Fruit fly (Drosophila melanogaster): ENCODE results near the gene Inx2.

Inx2 gene

DNA sequence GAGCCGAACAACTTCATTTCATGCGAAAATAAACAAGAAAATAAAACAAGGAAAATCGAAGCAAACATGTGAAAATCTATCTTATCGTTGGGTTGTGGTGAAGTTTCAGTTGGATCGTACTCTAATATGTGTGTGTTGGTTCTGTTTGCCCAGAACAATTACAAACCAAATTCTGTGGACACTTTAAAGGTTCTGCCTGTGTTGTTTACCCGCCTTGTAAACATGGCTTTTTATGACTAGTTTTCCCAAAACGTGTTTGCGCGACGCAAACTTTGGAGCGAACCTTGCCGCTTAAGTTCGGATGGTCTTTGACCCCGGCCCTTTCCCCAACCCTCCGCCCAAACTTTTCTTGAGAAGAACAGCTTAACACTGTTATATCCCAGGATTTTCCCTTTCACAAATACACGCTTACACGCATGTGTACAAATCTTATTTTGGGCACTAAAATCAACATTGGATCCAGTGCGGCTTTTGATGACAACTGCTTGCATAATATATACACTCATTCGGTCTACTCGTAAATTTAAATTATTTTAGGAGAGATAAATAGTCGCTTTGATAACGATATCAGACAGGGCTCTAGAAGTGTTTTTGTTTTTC, 5.7 kb downstream of the Inx2 start (continued):
- TF ChIP-seq gce (GFP tag; IDR thresholded peaks at IDR 0.05) (peak; percentile 86), Blimp-1 (GFP tag; optimal IDR thresholded peaks at IDR 0.05) (peak; percentile 87), CG14710 (tag; optimal IDR thresholded peaks at IDR 0.05) (peak; percentile 92), Fer2 (tag; optimal IDR thresholded peaks at IDR 0.05) (peak; percentile 52), Nf-YA (GFP tag; IDR thresholded peaks at IDR 0.05) (peak; percentile 39; the same call in 1 of the 2 replicates), cg (GFP tag; optimal IDR thresholded peaks at IDR 0.05) (peak; percentile 13), btn (GFP tag; optimal IDR thresholded peaks at IDR 0.05) (peak; percentile 88), HLH4C (GFP tag; IDR thresholded peaks at IDR 0.05; ENCODE audit: partially characterized antibody) (no peak), CG3995 (GFP tag; optimal IDR thresholded peaks at IDR 0.05) (no peak), CG5953 (GFP tag; IDR thresholded peaks at IDR 0.05) (peak; percentile 68), vnd (GFP tag; IDR thresholded peaks at IDR 0.05; ENCODE audit: partially characterized antibody) (no peak), Stat92E (GFP tag; optimal IDR thresholded peaks at IDR 0.05) (peak in 1 of 3 experiments; percentile 85), CG2116 (GFP tag; optimal IDR thresholded peaks at IDR 0.05) (peak; percentile 72), Bgb (GFP tag; IDR thresholded peaks at IDR 0.05; ENCODE audit: partially characterized antibody) (no peak), CG15011 (GFP tag; optimal IDR thresholded peaks at IDR 0.05) (peak; percentile 81), B-H1 (GFP tag; IDR thresholded peaks at IDR 0.05) (peak; percentile 52; the same call in 1 of the 3 replicates), CG6683 (GFP tag; optimal IDR thresholded peaks at IDR 0.05) (peak; percentile 67), CG17829 (tag; optimal IDR thresholded peaks at IDR 0.05) (peak; percentile 76), insv (GFP tag; optimal IDR thresholded peaks at IDR 0.05) (peak; percentile 23 to 69), ERR (GFP tag; optimal IDR thresholded peaks at IDR 0.05) (peak; percentile 48), CG9215 (GFP tag; IDR thresholded peaks at IDR 0.05) (0 out of 2 replicates have a peak, but pooled peaks have one; percentile 9), CG11085 (GFP tag; IDR thresholded peaks at IDR 0.05) (peak; percentile 42; the same call in 1 of the 2 replicates), CG8281 (tag; optimal IDR thresholded peaks at IDR 0.05) (peak; percentile 65), prd (optimal IDR thresholded peaks at IDR 0.05) (no peak), prd (GFP tag; IDR thresholded peaks at IDR 0.05) (peak; percentile 73), BtbVII (GFP tag; optimal IDR thresholded peaks at IDR 0.05) (peak; percentile 84), CG10321 (GFP tag; IDR thresholded peaks at IDR 0.05) (peak; percentile 58; the same call in 1 of the 2 replicates), CG15269 (tag; optimal IDR thresholded peaks at IDR 0.05) (peak; percentile 67), croc (GFP tag; conservative IDR thresholded peaks at IDR 0.05) (peak; percentile 35; the same call in 1 of the 3 replicates), CkIIα-i1 (GFP tag; IDR thresholded peaks at IDR 0.05) (no peak), ato (GFP tag; IDR thresholded peaks at IDR 0.05; ENCODE audit: partially characterized antibody) (no peak), repo (GFP tag; optimal IDR thresholded peaks at IDR 0.05) (peak; percentile 81), CG6175 (GFP tag; IDR thresholded peaks at IDR 0.05) (0 out of 3 replicates have a peak, but pooled peaks have one; percentile 32), mld (GFP tag; IDR thresholded peaks at IDR 0.05; ENCODE audit: partially characterized antibody) (no peak), Lim3 (GFP tag; IDR thresholded peaks at IDR 0.05) (no peak), ase (GFP tag; IDR thresholded peaks at IDR 0.05) (peak; percentile 54; the same call in 2 of the 3 replicates), MBD-R2 (GFP tag; IDR thresholded peaks at IDR 0.05) (peak; percentile 44; the same call in 1 of the 2 replicates), bcd (GFP tag; optimal IDR thresholded peaks at IDR 0.05) (peak; percentile 79), Hmr (GFP tag; optimal IDR thresholded peaks at IDR 0.05) (peak; percentile 87), CG17612 (GFP tag; IDR thresholded peaks at IDR 0.05) (peak; percentile 42; the same call in 1 of the 2 replicates), Drgx (GFP tag; IDR thresholded peaks at IDR 0.05) (no peak), Dad (GFP tag; optimal IDR thresholded peaks at IDR 0.05) (peak; percentile 46), dati (GFP tag; IDR thresholded peaks at IDR 0.05) (no peak), nau (GFP tag; optimal IDR thresholded peaks at IDR 0.05) (peak; percentile 83), Awh (GFP tag; IDR thresholded peaks at IDR 0.05) (peak; percentile 90), CG12942 (GFP tag; optimal IDR thresholded peaks at IDR 0.05) (peak; percentile 84), stc (GFP tag; IDR thresholded peaks at IDR 0.05) (peak; percentile 57; the same call in 1 of the 2 replicates), CG33213 (GFP tag; optimal IDR thresholded peaks at IDR 0.05) (peak; percentile 90), CG11504 (tag; optimal IDR thresholded peaks at IDR 0.05) (peak; percentile 53)
